Fruit fly (Drosophila melanogaster): ENCODE data around the gene stx.

The stx gene

DNA sequence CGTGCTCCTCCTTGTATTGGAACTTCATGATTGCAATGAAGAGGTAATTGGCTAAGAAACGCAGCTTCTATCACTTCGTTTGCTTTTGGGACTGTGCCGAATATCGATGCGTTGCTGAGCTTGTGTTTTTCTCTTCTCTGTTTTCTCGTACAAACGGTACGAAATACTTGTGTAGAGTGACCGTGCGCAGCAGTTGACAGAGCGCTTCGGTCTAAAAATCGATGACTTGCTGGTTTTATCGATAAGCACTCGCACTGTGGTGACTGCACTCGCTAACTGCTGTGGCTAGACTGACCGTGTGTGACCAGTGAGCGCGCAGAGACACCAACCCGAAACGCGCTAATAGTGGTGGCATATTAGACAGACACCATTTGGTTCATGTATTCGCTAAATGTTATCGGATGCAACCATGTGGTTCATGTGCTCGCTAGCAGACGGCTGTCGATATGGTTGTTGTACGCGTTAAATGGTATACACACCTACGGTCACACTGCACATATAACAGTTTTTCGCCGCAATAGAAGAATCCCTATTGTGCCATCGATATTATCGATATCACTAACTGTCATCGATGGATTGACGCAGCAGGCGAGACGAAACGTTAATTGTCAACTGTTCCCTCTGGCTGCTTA is 23.4 kb upstream of the stx start, which contains the start of the genes Atg8a and BTBD9 (continued):
- TF ChIP-seq vnd (GFP tag; IDR thresholded peaks at IDR 0.05; ENCODE audit: partially characterized antibody) (peak; percentile 57; the same call in 1 of the 3 replicates), CG3995 (GFP tag; optimal IDR thresholded peaks at IDR 0.05) (no peak), bab2 (GFP tag; optimal IDR thresholded peaks at IDR 0.05) (peak; percentile 27), CG12155 (GFP tag; optimal IDR thresholded peaks at IDR 0.05) (peak; percentile 49), CG8290 (GFP tag; optimal IDR thresholded peaks at IDR 0.05) (peak; percentile 92), CG8290 (tag; optimal IDR thresholded peaks at IDR 0.05) (peak; percentile 42 to 96), exex (tag; optimal IDR thresholded peaks at IDR 0.05) (no peak), jumu (GFP tag; optimal IDR thresholded peaks at IDR 0.05) (peak; percentile 63), tup (GFP tag; optimal IDR thresholded peaks at IDR 0.05) (no peak), CG7271 (tag; optimal IDR thresholded peaks at IDR 0.05) (no peak), corto (GFP tag; optimal IDR thresholded peaks at IDR 0.05) (peak; percentile 74), CG12391 (tag; optimal IDR thresholded peaks at IDR 0.05) (peak; percentile 48), NFAT (GFP tag; IDR thresholded peaks at IDR 0.05) (no peak), CG4328 (GFP tag; optimal IDR thresholded peaks at IDR 0.05) (no peak), disco-r (GFP tag; optimal IDR thresholded peaks at IDR 0.05) (peak; percentile 22), ara (GFP tag; IDR thresholded peaks at IDR 0.05) (no peak), pzg (GFP tag; optimal IDR thresholded peaks at IDR 0.05) (peak; percentile 100), sr (GFP tag; IDR thresholded peaks at IDR 0.05) (no peak), zf30C (GFP tag; optimal IDR thresholded peaks at IDR 0.05) (no peak), luna (GFP tag; optimal IDR thresholded peaks at IDR 0.05) (no peak), Xrp1 (GFP tag; IDR thresholded peaks at IDR 0.05) (no peak; the same call in 1 of the 2 replicates), CG4730 (GFP tag; IDR thresholded peaks at IDR 0.05) (no peak), Lhr (GFP tag; optimal IDR thresholded peaks at IDR 0.05) (peak; percentile 100), CG12104 (GFP tag; optimal IDR thresholded peaks at IDR 0.05) (no peak), ssp (GFP tag; IDR thresholded peaks at IDR 0.05) (no peak), Fer3 (tag; optimal IDR thresholded peaks at IDR 0.05) (no peak), nerfin-1 (tag; optimal IDR thresholded peaks at IDR 0.05) (no peak), Nf-YB (GFP tag; optimal IDR thresholded peaks at IDR 0.05) (peak; percentile 28), Fer2 (tag; optimal IDR thresholded peaks at IDR 0.05) (no peak), CG7372 (GFP tag; IDR thresholded peaks at IDR 0.05) (no peak), CG9817 (tag; optimal IDR thresholded peaks at IDR 0.05) (peak; percentile 30), CG17912 (GFP tag; optimal IDR thresholded peaks at IDR 0.05) (no peak), CG1832 (GFP tag; optimal IDR thresholded peaks at IDR 0.05) (no peak), crp (GFP tag; optimal IDR thresholded peaks at IDR 0.05) (peak in 1 of 2 experiments; percentile 57), PHDP (tag; optimal IDR thresholded peaks at IDR 0.05) (peak; percentile 20), CG8944 (GFP tag; optimal IDR thresholded peaks at IDR 0.05) (peak; percentile 27), otp (GFP tag; IDR thresholded peaks at IDR 0.05) (no peak), NK7.1 (GFP tag; optimal IDR thresholded peaks at IDR 0.05) (no peak), emc (GFP tag; optimal IDR thresholded peaks at IDR 0.05) (peak; percentile 25), chinmo (GFP tag; IDR thresholded peaks at IDR 0.05; ENCODE audit: partially characterized antibody) (peak; percentile 79; the same call in 1 of the 4 replicates), CG14860 (GFP tag; IDR thresholded peaks at IDR 0.05; ENCODE audit: partially characterized antibody) (peak; percentile 49; the same call in 1 of the 3 replicates), CG6854 (GFP tag; optimal IDR thresholded peaks at IDR 0.05) (no peak), Rfx (GFP tag; IDR thresholded peaks at IDR 0.05) (peak; percentile 64), CG3407 (GFP tag; optimal IDR thresholded peaks at IDR 0.05) (no peak), kni (GFP tag; optimal IDR thresholded peaks at IDR 0.05) (no peak), CG17612 (GFP tag; IDR thresholded peaks at IDR 0.05) (no peak), CG6689 (GFP tag; IDR thresholded peaks at IDR 0.05) (no peak), CG2129 (GFP tag; IDR thresholded peaks at IDR 0.05; ENCODE audit: partially characterized antibody) (no peak; the same call in none of the 2 replicates), Hr39 (optimal IDR thresholded peaks at IDR 0.05) (no peak), NC2α (GFP tag; optimal IDR thresholded peaks at IDR 0.05) (no peak)

All from whole organism, embryonic.